Fruit fly (Drosophila melanogaster): ENCODE data around the gene Smr.

Smr gene

DNA sequence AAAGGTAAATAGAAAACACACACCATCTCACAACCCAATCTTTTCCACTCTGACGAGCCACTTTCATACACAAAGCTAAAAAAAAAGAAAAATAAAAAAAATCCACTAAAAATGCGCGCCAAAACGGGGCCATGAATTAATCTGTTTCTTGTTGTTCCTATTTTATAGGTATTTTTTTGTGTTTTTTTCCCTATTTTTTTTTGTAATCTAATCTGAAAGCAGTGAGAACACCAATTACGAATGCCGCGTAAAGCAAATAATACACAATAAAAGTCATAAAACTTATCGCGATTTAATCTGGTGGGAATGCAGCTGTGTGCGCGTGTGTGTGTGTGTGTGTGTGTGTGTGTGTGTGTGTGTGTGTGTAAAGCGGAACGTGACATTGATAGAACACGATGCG, 19.1 kb downstream of the Smr start (continued):
- TF ChIP-seq CG4328 (GFP tag; optimal IDR thresholded peaks at IDR 0.05) (peak; percentile 0), CG8281 (tag; optimal IDR thresholded peaks at IDR 0.05) (peak; percentile 34), CG5953 (GFP tag; IDR thresholded peaks at IDR 0.05) (no peak), CG3407 (GFP tag; optimal IDR thresholded peaks at IDR 0.05) (no peak), NfI (GFP tag; optimal IDR thresholded peaks at IDR 0.05) (no peak), odd (GFP tag; optimal IDR thresholded peaks at IDR 0.05) (peak; percentile 24), CG5245 (GFP tag; optimal IDR thresholded peaks at IDR 0.05) (no peak), ara (GFP tag; IDR thresholded peaks at IDR 0.05) (no peak), CG7987 (GFP tag; optimal IDR thresholded peaks at IDR 0.05) (peak; percentile 13), Nf-YC (tag; optimal IDR thresholded peaks at IDR 0.05) (peak; percentile 9), Sry-β (GFP tag; optimal IDR thresholded peaks at IDR 0.05) (no peak), CG12104 (GFP tag; optimal IDR thresholded peaks at IDR 0.05) (no peak), Fer1 (GFP tag; optimal IDR thresholded peaks at IDR 0.05) (peak; percentile 16), prd (optimal IDR thresholded peaks at IDR 0.05) (no peak), prd (GFP tag; IDR thresholded peaks at IDR 0.05) (no peak), CG7745 (tag; optimal IDR thresholded peaks at IDR 0.05) (no peak), Deaf1 (tag; optimal IDR thresholded peaks at IDR 0.05) (no peak), kay (GFP tag; optimal IDR thresholded peaks at IDR 0.05) (no peak), CG13296 (GFP tag; optimal IDR thresholded peaks at IDR 0.05) (peak; percentile 48), CG17361 (GFP tag; IDR thresholded peaks at IDR 0.05) (no peak), bigmax (GFP tag; optimal IDR thresholded peaks at IDR 0.05) (no peak), chinmo (GFP tag; IDR thresholded peaks at IDR 0.05; ENCODE audit: partially characterized antibody) (peak; percentile 87; the same call in 2 of the 4 replicates), Atf6 (GFP tag; IDR thresholded peaks at IDR 0.05) (peak; percentile 47; the same call in 1 of the 2 replicates), cg (GFP tag; optimal IDR thresholded peaks at IDR 0.05) (peak; percentile 71), jumu (GFP tag; optimal IDR thresholded peaks at IDR 0.05) (no peak), ash1 (GFP tag; optimal IDR thresholded peaks at IDR 0.05) (no peak), psq (GFP tag; optimal IDR thresholded peaks at IDR 0.05) (peak; percentile 5), CG10147 (GFP tag; optimal IDR thresholded peaks at IDR 0.05) (no peak), MESR4 (GFP tag; optimal IDR thresholded peaks at IDR 0.05) (no peak), CG12659 (GFP tag; optimal IDR thresholded peaks at IDR 0.05) (peak; percentile 10), Vsx1 (GFP tag; optimal IDR thresholded peaks at IDR 0.05) (no peak), CG34422 (GFP tag; IDR thresholded peaks at IDR 0.05) (no peak), esg (GFP tag; conservative IDR thresholded peaks at IDR 0.05) (no peak), Mes4 (GFP tag; optimal IDR thresholded peaks at IDR 0.05) (no peak), abd-A (tag; optimal IDR thresholded peaks at IDR 0.05) (no peak), unpg (GFP tag; optimal IDR thresholded peaks at IDR 0.05) (peak; percentile 3), CG2199 (GFP tag; IDR thresholded peaks at IDR 0.05) (no peak), vvl (GFP tag; IDR thresholded peaks at IDR 0.05) (no peak), HHEX (GFP tag; optimal IDR thresholded peaks at IDR 0.05) (peak; percentile 10)

DNA sequence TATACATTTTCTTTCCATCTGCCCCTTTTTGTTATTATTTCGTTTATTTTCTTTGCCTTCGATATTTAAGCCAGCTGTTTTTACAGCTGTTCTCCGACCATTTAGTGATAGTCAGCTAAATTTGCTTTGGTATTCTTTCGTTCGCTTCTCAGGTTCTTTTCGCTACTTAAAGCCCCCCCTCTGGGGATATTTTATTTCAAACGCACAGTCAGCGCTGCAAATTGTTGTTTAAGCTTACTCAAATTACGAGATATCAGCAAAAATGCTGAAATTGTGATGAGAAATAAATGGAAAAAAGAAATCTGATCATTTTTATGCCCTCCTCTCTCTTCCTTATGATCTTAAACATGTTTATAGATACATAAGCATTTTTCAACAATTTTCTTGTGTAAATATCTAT, 20.4 kb downstream of the Smr start:
- TF ChIP-seq Med (GFP tag) (peak; percentile 16), Lim3 (GFP tag; IDR thresholded peaks at IDR 0.05) (no peak)
